Fruit fly (Drosophila melanogaster): Measurements from ENCODE around the gene CheA7a.

The CheA7a gene

dm6 chrX:7332493-7332892, 45.4 kb upstream of the CheA7a start (continued):
- TF ChIP-seq Gug (GFP tag; IDR thresholded peaks at IDR 0.05) (no peak), CG10631 (GFP tag; optimal IDR thresholded peaks at IDR 0.05) (no peak), CG11762 (GFP tag; optimal IDR thresholded peaks at IDR 0.05; ENCODE audit: insufficient read depth) (no peak), CG7368 (GFP tag; optimal IDR thresholded peaks at IDR 0.05) (no peak), pdm3 (GFP tag; optimal IDR thresholded peaks at IDR 0.05) (no peak), eg (GFP tag; IDR thresholded peaks at IDR 0.05) (no peak), cyc (GFP tag; optimal IDR thresholded peaks at IDR 0.05) (no peak), Ets96B (tag; optimal IDR thresholded peaks at IDR 0.05) (no peak), Sox15 (GFP tag; optimal IDR thresholded peaks at IDR 0.05) (no peak), dsx (GFP tag; optimal IDR thresholded peaks at IDR 0.05; ENCODE audit: poor library complexity, severe bottlenecking) (no peak), CG31627 (GFP tag; optimal IDR thresholded peaks at IDR 0.05) (no peak)

- TF ChIP-seq Eip78C (GFP tag) (no peak), Hr4 (GFP tag; optimal IDR thresholded peaks at IDR 0.05) (no peak), CG31627 (GFP tag; optimal IDR thresholded peaks at IDR 0.05) (no peak), CG34406 (GFP tag; optimal IDR thresholded peaks at IDR 0.05) (no peak), esn (GFP tag; optimal IDR thresholded peaks at IDR 0.05) (no peak), net (GFP tag; optimal IDR thresholded peaks at IDR 0.05) (no peak), Smox (GFP tag; optimal IDR thresholded peaks at IDR 0.05) (no peak), Blimp-1 (GFP tag; optimal IDR thresholded peaks at IDR 0.05) (no peak), svp (GFP tag) (peak; percentile 21), CG9139 (GFP tag; optimal IDR thresholded peaks at IDR 0.05) (no peak), pdm3 (GFP tag; optimal IDR thresholded peaks at IDR 0.05) (no peak), CG11902 (GFP tag; optimal IDR thresholded peaks at IDR 0.05) (no peak), Lpt (GFP tag; optimal IDR thresholded peaks at IDR 0.05) (no peak), CG3919 (GFP tag; optimal IDR thresholded peaks at IDR 0.05) (no peak), CG6854 (GFP tag; optimal IDR thresholded peaks at IDR 0.05) (no peak), fkh (GFP tag; optimal IDR thresholded peaks at IDR 0.05) (peak; percentile 90), Gug (GFP tag; IDR thresholded peaks at IDR 0.05) (no peak), Sox102F (GFP tag; optimal IDR thresholded peaks at IDR 0.05) (no peak)
Observed at dm6 chrX:7333298-7333743, 44.6 kb upstream of the CheA7a start.

- no peak for TF ChIP-seq Blimp-1 (GFP tag; optimal IDR thresholded peaks at IDR 0.05)
- peak; percentile 27; the same call in 1 of the 2 replicates for TF ChIP-seq CG11294 (GFP tag; IDR thresholded peaks at IDR 0.05)
- TF ChIP-seq Eip78C (GFP tag): peak; percentile 97
- peak; percentile 73 for TF ChIP-seq CG32006 (GFP tag; optimal IDR thresholded peaks at IDR 0.05)
- peak; percentile 67 for TF ChIP-seq cyc (GFP tag; optimal IDR thresholded peaks at IDR 0.05)
- TF ChIP-seq Ets21C (GFP tag; optimal IDR thresholded peaks at IDR 0.05): peak; percentile 50
- TF ChIP-seq CG1621 (tag; optimal IDR thresholded peaks at IDR 0.05): peak; percentile 62
- peak; percentile 71 for TF ChIP-seq CG34406 (GFP tag; optimal IDR thresholded peaks at IDR 0.05)
- peak; percentile 53; the same call in 1 of the 2 replicates for TF ChIP-seq CG15336 (GFP tag; IDR thresholded peaks at IDR 0.05)
- peak; percentile 79 for TF ChIP-seq fd59A (GFP tag; optimal IDR thresholded peaks at IDR 0.05)
- TF ChIP-seq Smox (GFP tag; optimal IDR thresholded peaks at IDR 0.05): peak; percentile 76
- no peak for TF ChIP-seq dac (GFP tag; optimal IDR thresholded peaks at IDR 0.05)
- peak; percentile 81 for TF ChIP-seq topi (GFP tag; optimal IDR thresholded peaks at IDR 0.05)
- TF ChIP-seq CG3032 (tag; optimal IDR thresholded peaks at IDR 0.05): peak; percentile 74
- TF ChIP-seq eg (GFP tag; IDR thresholded peaks at IDR 0.05): peak; percentile 48; the same call in 1 of the 3 replicates
- TF ChIP-seq Sox102F (GFP tag; optimal IDR thresholded peaks at IDR 0.05): peak; percentile 77
- TF ChIP-seq CG11762 (GFP tag; optimal IDR thresholded peaks at IDR 0.05; ENCODE audit: insufficient read depth): peak; percentile 65
- TF ChIP-seq Hr39 (GFP tag; optimal IDR thresholded peaks at IDR 0.05): peak; percentile 70
- TF ChIP-seq CG10669 (GFP tag; optimal IDR thresholded peaks at IDR 0.05): peak; percentile 86
- peak; percentile 50 for TF ChIP-seq CG11902 (GFP tag; optimal IDR thresholded peaks at IDR 0.05)
- TF ChIP-seq CG6792 (GFP tag; optimal IDR thresholded peaks at IDR 0.05): peak; percentile 75
- TF ChIP-seq CG8632 (GFP tag; optimal IDR thresholded peaks at IDR 0.05): peak; percentile 75
- peak; percentile 60 to 86 for TF ChIP-seq ss (GFP tag; optimal IDR thresholded peaks at IDR 0.05)
- peak; percentile 74 for TF ChIP-seq spab (GFP tag; optimal IDR thresholded peaks at IDR 0.05)
- no peak for TF ChIP-seq Eip93F (GFP tag; optimal IDR thresholded peaks at IDR 0.05)
- TF ChIP-seq CG8119 (GFP tag; IDR thresholded peaks at IDR 0.05): peak; percentile 58
- no peak for TF ChIP-seq dsx (GFP tag; optimal IDR thresholded peaks at IDR 0.05; ENCODE audit: poor library complexity, severe bottlenecking)
- TF ChIP-seq salr (GFP tag; optimal IDR thresholded peaks at IDR 0.05): peak; percentile 53 to 83
- peak; percentile 81 for TF ChIP-seq pdm3 (GFP tag; optimal IDR thresholded peaks at IDR 0.05)
Observed at dm6 chrX:7333858-7334800, 43.8 kb upstream of the CheA7a start.
